Worm (Caenorhabditis elegans) whole organism, young adult: Measurements from ENCODE around the gene E02C12.12.

Experiments used
- K11D2.4 ChIP-seq: fragments of 200-800 bp; sonication (Bioruptor generic); IDR thresholded peaks from 2 replicates; pipeline ENCODE4 v1.3.6; 2022; ENCODE audit warnings: missing genetic modification reagents, missing genetic modification characterization, missing compliant biosample characterization
- T26A5.8 ChIP-seq: sonication (generic microtip); optimal IDR thresholded peaks from 2 replicates; lab custom pipeline; 2016; ENCODE audit warnings: missing genetic modification characterization, missing compliant biosample characterization
- ama-1 ChIP-seq, 3 experiments: fragments of 150-350 bp in 1 of 3; sonication (generic microtip) in 2 of 3; optimal IDR thresholded peaks; 2 replicates each; lab custom pipeline; 2014 to 2018; ENCODE audit warnings: missing biosample characterization in 2 of 3, missing genetic modification characterization in 2 of 3, missing genetic modification reagents in 2 of 3
- madf-10 ChIP-seq: sonication (generic microtip); optimal IDR thresholded peaks from 2 replicates; lab custom pipeline; 2016; ENCODE audit warnings: mild to moderate bottlenecking, missing genetic modification characterization, missing compliant biosample characterization
- nhr-120 ChIP-seq: fragments of 200-800 bp; sonication (Bioruptor generic); IDR thresholded peaks from 2 replicates; pipeline ENCODE4 v1.3.6; 2022; ENCODE audit warnings: missing genetic modification characterization, missing compliant biosample characterization
- somi-1 ChIP-seq: fragments of 200-800 bp; sonication (Bioruptor generic); optimal IDR thresholded peaks from 2 replicates; lab custom pipeline; 2018; ENCODE audit warnings: mild to moderate bottlenecking, missing genetic modification characterization, missing compliant biosample characterization
- ztf-3 ChIP-seq: fragments of 200-800 bp; sonication (Bioruptor generic); optimal IDR thresholded peaks from 2 replicates; lab custom pipeline; 2018; ENCODE audit warnings: mild to moderate bottlenecking, missing genetic modification characterization, missing compliant biosample characterization

ce11 chrV:9416624-9417023 lies 34.5 kb upstream of the E02C12.12 start, which contains the start of gene F36D4.1:
- TF ChIP-seq ztf-3 (GFP tag; lab: Kevin White, UChicago) (no peak), somi-1 (GFP tag; lab: Kevin White, UChicago) (no peak), madf-10 (tag; lab: Kevin White, UChicago) (no peak), K11D2.4 (GFP tag; lab: Robert Waterston, UW) (no peak), nhr-120 (GFP tag; lab: Robert Waterston, UW) (no peak), ama-1 (optimal IDR thresholded peaks at IDR 0.05; lab: Kevin White, UChicago) (no peak), ama-1 (GFP tag; optimal IDR thresholded peaks at IDR 0.05; lab: Kevin White, UChicago) (no peak), T26A5.8 (no peak)
